Worm (Caenorhabditis elegans) whole organism, L2 larva: ENCODE measurements around the gene F15G9.1.
A peak's percentile ranks its signal among the peaks of the same experiment; 100 is the strongest.

Experiments used
- C34F6.9 ChIP-seq: fragments of 150-350 bp; optimal IDR thresholded peaks from 2 replicates; lab custom pipeline; 2014; ENCODE audit warnings: missing biosample characterization, missing genetic modification characterization
- F13H6.1 ChIP-seq: sonication (generic microtip); optimal IDR thresholded peaks from 2 replicates; lab custom pipeline; 2016; ENCODE audit warnings: missing genetic modification characterization, missing compliant biosample characterization
- Y55F3AM.14 ChIP-seq: fragments of 200-800 bp; sonication (Bioruptor generic); optimal IDR thresholded peaks from 2 replicates; lab custom pipeline; 2018; ENCODE audit warnings: mild to moderate bottlenecking, missing genetic modification characterization, missing compliant biosample characterization
- ZK546.5 ChIP-seq: sonication (generic microtip); optimal IDR thresholded peaks from 2 replicates; lab custom pipeline; 2017; ENCODE audit warnings: missing biosample characterization, missing genetic modification characterization
- ama-1 ChIP-seq: fragments of 150-350 bp; optimal IDR thresholded peaks from 2 replicates; lab custom pipeline; 2018; ENCODE audit warnings: inconsistent platforms
- blmp-1 ChIP-seq: sonication (generic microtip); optimal IDR thresholded peaks from 2 replicates; lab custom pipeline; 2017; ENCODE audit warnings: missing genetic modification characterization, mild to moderate bottlenecking, missing compliant biosample characterization, antibody characterized with exemption, moderate library complexity; ENCODE audit not compliant: insufficient read depth
- ceh-82 ChIP-seq: fragments of 150-350 bp; optimal IDR thresholded peaks from 2 replicates; lab custom pipeline; 2014; ENCODE audit warnings: missing biosample characterization, missing genetic modification characterization
- crh-2 ChIP-seq: sonication (generic microtip); optimal IDR thresholded peaks from 2 replicates; lab custom pipeline; 2017; ENCODE audit warnings: missing biosample characterization, missing genetic modification characterization
- dmd-4 ChIP-seq: sonication (generic microtip); optimal IDR thresholded peaks from 2 replicates; lab custom pipeline; 2017; ENCODE audit warnings: missing biosample characterization, missing genetic modification characterization
- elt-3 ChIP-seq: sonication (generic microtip); optimal IDR thresholded peaks from 2 replicates; lab custom pipeline; 2017; ENCODE audit warnings: missing biosample characterization, missing genetic modification characterization
- fos-1 ChIP-seq: fragments of 150-350 bp; optimal IDR thresholded peaks from 2 replicates; lab custom pipeline; 2014; ENCODE audit warnings: missing biosample characterization, missing genetic modification characterization
- lin-13 ChIP-seq: fragments of 150-350 bp; optimal IDR thresholded peaks from 2 replicates; lab custom pipeline; 2014; ENCODE audit warnings: missing biosample characterization, missing genetic modification reagents, missing genetic modification characterization
- lin-39 ChIP-seq: fragments of 150-350 bp; optimal IDR thresholded peaks from 2 replicates; lab custom pipeline; 2014; ENCODE audit warnings: missing biosample characterization, missing genetic modification reagents, missing genetic modification characterization
- lsy-2 ChIP-seq, 2 experiments: fragments of 150-350 bp in 1 of 2; sonication (generic microtip) in 1 of 2; optimal IDR thresholded peaks; 2 replicates each; lab custom pipeline; 2014 to 2017; ENCODE audit warnings: missing biosample characterization in 2 of 2, missing genetic modification characterization in 2 of 2
- mdl-1 ChIP-seq, 2 experiments: fragments of 150-350 bp in 1 of 2; sonication (generic microtip) in 1 of 2; optimal IDR thresholded peaks; 2 replicates each; lab custom pipeline; 2017; ENCODE audit warnings: missing biosample characterization in 2 of 2, missing genetic modification characterization in 2 of 2
- nhr-11 ChIP-seq: fragments of 150-350 bp; optimal IDR thresholded peaks from 2 replicates; lab custom pipeline; 2014; ENCODE audit warnings: missing biosample characterization, missing genetic modification characterization
- nhr-12 ChIP-seq: fragments of 150-350 bp; optimal IDR thresholded peaks from 2 replicates; lab custom pipeline; 2014; ENCODE audit warnings: missing biosample characterization, missing genetic modification characterization
- nhr-129 ChIP-seq: fragments of 150-350 bp; optimal IDR thresholded peaks from 2 replicates; lab custom pipeline; 2014; ENCODE audit warnings: missing biosample characterization, missing genetic modification characterization
- nhr-21 ChIP-seq: fragments of 150-350 bp; optimal IDR thresholded peaks from 2 replicates; lab custom pipeline; 2014; ENCODE audit warnings: missing biosample characterization, missing genetic modification characterization
- nhr-23 ChIP-seq: fragments of 150-350 bp; optimal IDR thresholded peaks from 2 replicates; lab custom pipeline; 2014; ENCODE audit warnings: missing biosample characterization, missing genetic modification reagents, missing genetic modification characterization
- nhr-6 ChIP-seq: fragments of 150-350 bp; optimal IDR thresholded peaks from 2 replicates; lab custom pipeline; 2014; ENCODE audit warnings: missing biosample characterization, missing genetic modification characterization
- nhr-77 ChIP-seq: fragments of 150-350 bp; optimal IDR thresholded peaks from 2 replicates; lab custom pipeline; 2014; ENCODE audit warnings: missing biosample characterization, missing genetic modification characterization
- sem-4 ChIP-seq: fragments of 150-350 bp; optimal IDR thresholded peaks from 2 replicates; lab custom pipeline; 2014; ENCODE audit warnings: missing biosample characterization, missing genetic modification reagents, missing genetic modification characterization
- sma-9 ChIP-seq, 2 experiments: fragments of 150-350 bp in 1 of 2; sonication (generic microtip) in 1 of 2; optimal IDR thresholded peaks; 2 replicates each; lab custom pipeline; 2014 to 2016; ENCODE audit warnings: missing genetic modification characterization in 2 of 2, mild to moderate bottlenecking in 1 of 2, missing biosample characterization in 1 of 2, missing compliant biosample characterization in 1 of 2, missing genetic modification reagents in 1 of 2, moderate library complexity in 1 of 2
- snpc-4 ChIP-seq: fragments of 150-350 bp; optimal IDR thresholded peaks from 2 replicates; lab custom pipeline; 2014; ENCODE audit warnings: missing biosample characterization, missing genetic modification characterization
- unc-55 ChIP-seq: fragments of 150-350 bp; sonication (generic microtip); optimal IDR thresholded peaks from 3 replicates; lab custom pipeline; 2014; ENCODE audit warnings: missing biosample characterization, missing genetic modification reagents, missing genetic modification characterization
- unc-62 ChIP-seq: fragments of 150-350 bp; optimal IDR thresholded peaks from 2 replicates; lab custom pipeline; 2014; ENCODE audit warnings: missing biosample characterization, missing genetic modification reagents, missing genetic modification characterization
- zag-1 ChIP-seq: fragments of 150-350 bp; optimal IDR thresholded peaks from 2 replicates; lab custom pipeline; 2014; ENCODE audit warnings: missing biosample characterization, missing genetic modification characterization
- ztf-4 ChIP-seq: fragments of 150-350 bp; optimal IDR thresholded peaks from 2 replicates; lab custom pipeline; 2014; ENCODE audit warnings: missing biosample characterization, missing genetic modification characterization

The F15G9.1 gene

DNA sequence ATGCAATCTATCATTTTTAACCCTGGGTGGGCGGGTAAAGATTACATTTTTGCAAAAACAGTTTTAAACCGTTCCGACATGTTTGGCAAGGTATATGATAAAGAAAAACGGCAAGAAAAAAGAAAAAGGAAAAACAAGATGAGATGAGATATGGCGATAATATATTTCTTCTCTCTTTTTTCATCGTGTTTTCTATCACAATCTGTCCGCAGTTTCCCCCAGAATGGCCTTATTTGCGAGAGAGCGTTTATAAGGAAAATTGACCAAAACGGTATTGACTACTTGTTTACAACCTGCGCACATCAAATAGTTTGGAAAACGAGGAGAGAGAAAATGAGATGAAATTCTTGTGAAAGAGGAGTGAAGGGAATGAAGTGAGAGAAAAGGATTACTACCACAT lies 38.8 kb upstream of the F15G9.1 start (continued):
- no peak for TF ChIP-seq lin-39 (tag; lab: Kevin White, UChicago)
- no peak for TF ChIP-seq zag-1 (tag; lab: Kevin White, UChicago)
- no peak for TF ChIP-seq sem-4 (tag; lab: Kevin White, UChicago)
- peak; percentile 61 for TF ChIP-seq nhr-6 (tag; lab: Kevin White, UChicago)
- no peak for TF ChIP-seq elt-3 (tag; lab: Kevin White, UChicago)
- peak in 1 of 2 experiments; percentile 33 for TF ChIP-seq lsy-2 (tag; optimal IDR thresholded peaks at IDR 0.05; lab: Kevin White, UChicago)
- TF ChIP-seq fos-1 (tag; lab: Kevin White, UChicago): peak; percentile 40
- no peak for TF ChIP-seq nhr-11 (tag; lab: Kevin White, UChicago)
- TF ChIP-seq ama-1: no peak

DNA sequence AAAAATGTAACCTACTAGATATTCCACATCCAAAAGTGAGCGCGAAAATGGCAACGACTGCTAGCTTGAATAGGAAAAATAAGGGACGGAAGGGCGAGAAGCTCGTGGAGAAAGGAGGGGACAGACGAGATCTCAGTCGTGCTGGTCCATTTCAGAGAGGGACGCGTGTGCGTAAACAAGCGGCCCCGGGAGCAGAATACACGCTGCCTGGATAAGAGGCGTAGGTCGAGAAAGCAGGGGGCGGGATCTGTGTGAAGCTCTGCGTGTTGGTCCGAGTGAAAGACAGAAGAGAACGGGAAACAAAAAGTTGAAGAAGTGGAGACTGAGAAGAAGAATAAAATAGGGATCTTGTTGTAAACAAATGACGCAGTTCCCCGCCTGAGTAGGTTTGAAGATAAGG lies 37.6 kb upstream of the F15G9.1 start, which contains the start of gene T14B1.1:
T14B1.1 (minus strand) TSS at position 170 of the 400 bp plus-strand sequence.
- TF ChIP-seq unc-55 (peak; percentile 39), snpc-4 (no peak), lin-13 (GFP tag; lab: Kevin White, UChicago) (peak; percentile 3), C34F6.9 (tag; lab: Kevin White, UChicago) (peak; percentile 40), zag-1 (tag; lab: Kevin White, UChicago) (peak; percentile 12), dmd-4 (no peak), crh-2 (tag; lab: Kevin White, UChicago) (peak; percentile 6), nhr-129 (tag; lab: Kevin White, UChicago) (peak; percentile 55), F13H6.1 (tag; lab: Kevin White, UChicago) (peak; percentile 59), lsy-2 (tag; optimal IDR thresholded peaks at IDR 0.05; lab: Kevin White, UChicago) (peak in 1 of 2 experiments; percentile 22), mdl-1 (tag; optimal IDR thresholded peaks at IDR 0.05; lab: Kevin White, UChicago) (peak in 1 of 2 experiments; percentile 46)

DNA sequence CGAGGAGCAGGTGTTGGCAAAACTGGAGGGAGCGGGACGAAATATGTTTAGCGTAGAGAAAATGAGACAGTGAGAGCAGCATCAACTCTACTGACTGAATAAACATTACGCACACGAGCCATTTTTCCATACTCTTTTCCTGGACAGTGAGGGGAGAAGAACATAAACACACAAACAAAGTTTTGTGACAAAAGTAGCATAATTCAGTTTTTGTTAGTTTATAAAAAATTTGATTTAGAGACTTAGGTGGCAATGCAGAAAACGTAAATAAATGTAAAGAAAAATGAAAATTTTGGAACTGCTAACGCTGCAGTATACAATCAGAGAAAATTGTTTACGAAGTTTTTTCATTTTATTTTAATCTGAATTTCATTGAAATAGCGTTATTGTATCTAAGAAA lies 33.0 kb upstream of the F15G9.1 start:
- TF ChIP-seq sma-9 (GFP tag; optimal IDR thresholded peaks at IDR 0.05; lab: Kevin White, UChicago) (peak; percentile 24), sma-9 (tag; optimal IDR thresholded peaks at IDR 0.05; lab: Kevin White, UChicago) (no peak), Y55F3AM.14 (GFP tag; lab: Kevin White, UChicago) (no peak), nhr-21 (tag; lab: Kevin White, UChicago) (no peak), blmp-1 (tag; lab: Kevin White, UChicago) (no peak), mdl-1 (tag; optimal IDR thresholded peaks at IDR 0.05; lab: Kevin White, UChicago) (no peak), nhr-77 (no peak), crh-2 (tag; lab: Kevin White, UChicago) (no peak), lsy-2 (tag; optimal IDR thresholded peaks at IDR 0.05; lab: Kevin White, UChicago) (peak in 1 of 2 experiments; percentile 1), fos-1 (tag; lab: Kevin White, UChicago) (peak; percentile 46), nhr-12 (tag; lab: Kevin White, UChicago) (no peak)
- TF ChIP-seq, all 48 proteins: peak for 3

DNA sequence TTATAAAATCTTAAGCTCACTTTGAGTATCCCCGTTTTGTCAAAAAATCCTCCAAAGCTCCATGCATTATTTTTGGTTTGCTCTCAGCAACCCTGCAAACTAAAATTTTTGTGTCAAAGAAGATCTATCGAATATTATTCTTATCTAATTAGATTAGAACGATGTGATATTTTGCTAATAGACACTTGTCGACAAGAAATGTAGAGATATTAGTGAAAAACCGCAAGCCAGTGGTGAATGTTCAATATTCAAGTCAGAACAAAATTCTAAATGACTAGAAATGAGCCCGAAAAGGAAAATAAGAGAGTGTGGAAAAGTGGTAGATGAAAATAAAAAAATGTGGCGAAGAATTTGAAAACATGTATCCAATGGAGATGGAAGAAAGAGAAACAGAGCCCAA lies 31.4 kb upstream of the F15G9.1 start, which contains the start of gene C43C3.4:
C43C3.4 (minus strand) TSS at position 101 of the 400 bp plus-strand sequence.
- TF ChIP-seq blmp-1 (tag; lab: Kevin White, UChicago) (no peak), ztf-4 (tag; lab: Kevin White, UChicago) (no peak), nhr-21 (tag; lab: Kevin White, UChicago) (no peak), unc-55 (no peak), snpc-4 (no peak)

DNA sequence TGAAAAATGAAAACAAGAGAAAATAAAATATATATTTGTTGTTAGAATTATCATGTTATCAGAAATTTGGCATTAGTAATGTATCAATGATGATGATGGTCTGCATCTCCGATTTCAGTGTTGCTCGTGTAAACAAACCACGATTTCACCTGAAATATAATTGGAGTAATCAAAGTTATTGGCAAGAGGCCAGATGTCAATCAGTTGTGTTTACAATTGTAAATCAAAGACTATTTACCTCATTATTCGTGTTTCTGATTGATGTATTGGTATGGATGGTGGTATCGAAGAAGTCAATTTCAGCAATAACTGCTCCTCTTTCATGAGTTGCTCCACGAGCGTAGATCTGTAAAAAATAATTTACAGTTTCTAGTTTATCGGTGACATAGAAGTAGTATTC lies 30.2 kb upstream of the F15G9.1 start:
- TF ChIP-seq crh-2 (tag; lab: Kevin White, UChicago) (no peak), nhr-21 (tag; lab: Kevin White, UChicago) (no peak), ZK546.5 (no peak), nhr-11 (tag; lab: Kevin White, UChicago) (no peak), Y55F3AM.14 (GFP tag; lab: Kevin White, UChicago) (no peak), unc-62 (GFP tag; lab: Kevin White, UChicago) (no peak), nhr-129 (tag; lab: Kevin White, UChicago) (no peak), lin-39 (tag; lab: Kevin White, UChicago) (no peak), ceh-82 (no peak), snpc-4 (no peak), nhr-23 (tag; lab: Kevin White, UChicago) (no peak)
- TF ChIP-seq, all 48 proteins: peak for 0
